Fruit fly (Drosophila melanogaster) whole organism, adult: ENCODE data around the gene to.
A peak's percentile ranks its signal among the peaks of the same experiment; 100 is the strongest.

ENCODE experiments used
- CG11617 ChIP-seq: fragments of 200-800 bp; sonication (Bioruptor generic); optimal IDR thresholded peaks from 2 replicates; lab custom pipeline; 2017; ENCODE audit warnings: mild to moderate bottlenecking, missing biosample characterization, missing genetic modification reagents, missing genetic modification characterization
- CG12768 ChIP-seq: fragments of 200-800 bp; sonication (Bioruptor generic); optimal IDR thresholded peaks from 2 replicates; lab custom pipeline; 2017; ENCODE audit warnings: missing biosample characterization, missing genetic modification characterization, mild to moderate bottlenecking, moderate library complexity, missing genetic modification reagents
- CG14711 ChIP-seq: fragments of 200-800 bp; sonication (Bioruptor generic); optimal IDR thresholded peaks from 2 replicates; lab custom pipeline; 2018; ENCODE audit warnings: missing biosample characterization, mild to moderate bottlenecking, missing genetic modification characterization, moderate library complexity
- CG1620 ChIP-seq: fragments of 200-800 bp; sonication (Bioruptor generic); optimal IDR thresholded peaks from 2 replicates; lab custom pipeline; 2016; ENCODE audit warnings: missing biosample characterization, missing genetic modification characterization
- CG33017 ChIP-seq: fragments of 200-800 bp; sonication (Bioruptor generic); optimal IDR thresholded peaks from 2 replicates; lab custom pipeline; 2018; ENCODE audit warnings: missing biosample characterization, mild to moderate bottlenecking, missing genetic modification characterization, moderate library complexity
- CG5204 ChIP-seq: fragments of 200-800 bp; sonication (Bioruptor generic); optimal IDR thresholded peaks from 2 replicates; lab custom pipeline; 2016; ENCODE audit warnings: missing biosample characterization, missing genetic modification characterization
- CG7045 ChIP-seq: fragments of 200-800 bp; sonication (Bioruptor generic); optimal IDR thresholded peaks from 2 replicates; lab custom pipeline; 2017; ENCODE audit warnings: missing biosample characterization, mild to moderate bottlenecking, missing genetic modification characterization
- CG7101 ChIP-seq: fragments of 200-800 bp; sonication (Bioruptor generic); optimal IDR thresholded peaks from 2 replicates; lab custom pipeline; 2018; ENCODE audit warnings: missing biosample characterization, mild to moderate bottlenecking, missing genetic modification characterization, moderate library complexity
- Clk ChIP-seq: fragments of 200-800 bp; sonication (Bioruptor generic); optimal IDR thresholded peaks from 2 replicates; lab custom pipeline; 2017; ENCODE audit warnings: missing biosample characterization, missing genetic modification characterization
- Crg-1 ChIP-seq: fragments of 200-800 bp; sonication (Bioruptor generic); optimal IDR thresholded peaks from 2 replicates; lab custom pipeline; 2016; ENCODE audit warnings: missing biosample characterization, missing genetic modification characterization
- Hr96 ChIP-seq: fragments of 200-800 bp; sonication (Bioruptor generic); optimal IDR thresholded peaks from 2 replicates; lab custom pipeline; 2016; ENCODE audit warnings: missing biosample characterization, missing genetic modification characterization
- Mnt ChIP-seq: fragments of 200-800 bp; sonication (Bioruptor generic); optimal IDR thresholded peaks from 2 replicates; lab custom pipeline; 2016; ENCODE audit warnings: missing biosample characterization, mild to moderate bottlenecking, missing genetic modification characterization
- bab1 ChIP-seq: fragments of 200-800 bp; sonication (Bioruptor generic); optimal IDR thresholded peaks from 3 replicates; lab custom pipeline; 2019; ENCODE audit warnings: missing biosample characterization, mild to moderate bottlenecking, missing genetic modification characterization, moderate library complexity
- cic ChIP-seq: fragments of 200-800 bp; sonication (Bioruptor generic); optimal IDR thresholded peaks from 2 replicates; lab custom pipeline; 2017; ENCODE audit warnings: missing biosample characterization, mild to moderate bottlenecking, missing genetic modification characterization, moderate library complexity
- cnc ChIP-seq, 2 experiments: fragments of >200 bp; optimal IDR thresholded peaks; 2 replicates each; lab custom pipeline; 2017
- kay ChIP-seq: fragments of 200-800 bp; sonication (Bioruptor generic); peaks from one replicate; lab custom pipeline; 2016; ENCODE audit warnings: missing biosample characterization, missing genetic modification characterization, borderline replicate concordance
- ovo ChIP-seq: fragments of 200-800 bp; sonication (Bioruptor generic); optimal IDR thresholded peaks from 2 replicates; lab custom pipeline; 2016; ENCODE audit warnings: missing biosample characterization, missing genetic modification characterization
- pad ChIP-seq: fragments of 200-800 bp; sonication (Bioruptor generic); optimal IDR thresholded peaks from 3 replicates; lab custom pipeline; 2017; ENCODE audit warnings: missing biosample characterization, missing genetic modification characterization, mild to moderate bottlenecking, moderate library complexity, missing genetic modification reagents
- tj ChIP-seq: fragments of 200-800 bp; sonication (Bioruptor generic); optimal IDR thresholded peaks from 3 replicates; lab custom pipeline; 2017; ENCODE audit warnings: missing biosample characterization, mild to moderate bottlenecking, missing genetic modification characterization, moderate library complexity
- toe ChIP-seq: fragments of 200-800 bp; sonication (Bioruptor generic); optimal IDR thresholded peaks from 2 replicates; lab custom pipeline; 2016; ENCODE audit warnings: missing biosample characterization, missing genetic modification characterization

Gene to

dm6 chr3R:25241507-25242070 is 1.6 kb downstream of the to start, which contains the start of gene CG11854:
TSS of gene CG11854 (plus strand) at chr3R:25242020.
- TF ChIP-seq CG11617 (GFP tag; lab: Kevin White, UChicago): no peak
- no peak for TF ChIP-seq CG1620 (GFP tag; lab: Kevin White, UChicago)
- TF ChIP-seq CG7045: no peak
- TF ChIP-seq kay (GFP tag; lab: Kevin White, UChicago): no peak
- no peak for TF ChIP-seq cnc (optimal IDR thresholded peaks at IDR 0.05; lab: Kevin White, UChicago)
- TF ChIP-seq CG5204 (GFP tag; lab: Kevin White, UChicago): no peak
- no peak for TF ChIP-seq Mnt (GFP tag; lab: Kevin White, UChicago)
- no peak for TF ChIP-seq ovo (GFP tag; lab: Kevin White, UChicago)
- no peak for TF ChIP-seq CG33017
- TF ChIP-seq tj (GFP tag; lab: Kevin White, UChicago): no peak
- TF ChIP-seq bab1: no peak
- TF ChIP-seq pad (GFP tag; lab: Kevin White, UChicago): no peak

DNA sequence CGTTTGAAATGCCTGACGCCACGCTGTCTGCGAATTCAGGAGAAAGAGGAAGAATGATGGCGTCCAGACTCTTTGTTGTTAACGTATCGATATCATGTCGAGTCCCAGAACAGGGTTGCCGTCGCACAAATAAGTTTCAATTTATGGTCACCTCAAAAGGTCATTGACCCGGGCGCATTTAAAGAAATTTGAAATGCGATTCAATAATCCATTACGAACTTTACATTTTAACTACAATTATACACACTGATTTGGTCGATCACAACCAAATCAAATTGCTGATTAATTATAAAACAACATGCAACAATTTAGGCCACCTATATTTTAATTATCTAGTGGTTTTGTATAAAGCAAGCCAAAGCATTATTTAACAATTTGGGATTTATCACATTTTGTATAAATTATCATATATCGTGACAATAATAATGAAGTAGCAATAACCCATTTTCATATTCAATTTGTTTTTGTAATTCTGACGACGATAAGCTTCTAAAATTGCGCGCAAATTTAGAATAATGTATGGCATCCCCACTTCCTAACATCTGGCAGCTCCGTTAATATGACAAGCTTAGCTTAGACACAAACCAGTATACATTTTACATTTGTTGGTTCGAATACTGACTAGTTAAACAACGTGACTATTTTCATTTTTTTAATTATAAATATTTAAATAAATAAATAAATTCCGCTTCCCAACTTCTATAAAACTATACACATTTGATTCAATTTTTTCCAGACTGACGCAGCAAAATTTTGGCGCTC is 5.3 kb downstream of the to start, which contains the start of gene bam:
Gene bam (minus strand): TSS at position 58 of the 762 bp plus-strand sequence.
- TF ChIP-seq CG14711 (tag; lab: Kevin White, UChicago): peak; percentile 67
- TF ChIP-seq bab1: peak; percentile 44
- peak; percentile 71 for TF ChIP-seq kay (GFP tag; lab: Kevin White, UChicago)
- TF ChIP-seq Mnt (GFP tag; lab: Kevin White, UChicago): peak; percentile 44
- TF ChIP-seq Crg-1 (GFP tag; lab: Kevin White, UChicago): peak; percentile 53
- no peak for TF ChIP-seq pad (GFP tag; lab: Kevin White, UChicago)

dm6 chr3R:25247379-25247869 is 7.4 kb downstream of the to start, which contains the start of the genes RpS27 and Nup37:
TSS of gene RpS27 (minus strand) at chr3R:25247514.
TSS of gene Nup37 (plus strand) at chr3R:25247658.
- TF ChIP-seq CG7045: peak; percentile 98
- peak; percentile 100 for TF ChIP-seq CG1620 (GFP tag; lab: Kevin White, UChicago)
- TF ChIP-seq toe: peak; percentile 98
- peak; percentile 99 for TF ChIP-seq CG7101 (tag; lab: Kevin White, UChicago)
- TF ChIP-seq CG12768 (GFP tag; lab: Kevin White, UChicago): peak; percentile 98
- peak; percentile 86 for TF ChIP-seq kay (GFP tag; lab: Kevin White, UChicago)
- TF ChIP-seq tj (GFP tag; lab: Kevin White, UChicago): peak; percentile 85
- peak; percentile 98 for TF ChIP-seq Mnt (GFP tag; lab: Kevin White, UChicago)
- peak; percentile 97 for TF ChIP-seq CG14711 (tag; lab: Kevin White, UChicago)
- peak; percentile 99 for TF ChIP-seq Hr96 (GFP tag; lab: Kevin White, UChicago)
- TF ChIP-seq CG5204 (GFP tag; lab: Kevin White, UChicago): peak; percentile 97
- peak; percentile 95 for TF ChIP-seq pad (GFP tag; lab: Kevin White, UChicago)
- peak; percentile 94 for TF ChIP-seq CG33017
- peak; percentile 100 for TF ChIP-seq Crg-1 (GFP tag; lab: Kevin White, UChicago)
- peak; percentile 96 for TF ChIP-seq bab1
- no peak for TF ChIP-seq cnc (optimal IDR thresholded peaks at IDR 0.05; lab: Kevin White, UChicago)
- peak; percentile 95 for TF ChIP-seq Clk (GFP tag; lab: Kevin White, UChicago)
- TF ChIP-seq cic (GFP tag; lab: Kevin White, UChicago): peak; percentile 93
- peak; percentile 99 for TF ChIP-seq CG11617 (GFP tag; lab: Kevin White, UChicago)
- peak; percentile 100 for TF ChIP-seq ovo (GFP tag; lab: Kevin White, UChicago)

dm6 chr3R:25249145-25250141 is 9.5 kb downstream of the to start, which contains the start of gene Nup358:
TSS of gene Nup358 (plus strand) at chr3R:25249348.
- TF ChIP-seq toe: no peak
- TF ChIP-seq CG12768 (GFP tag; lab: Kevin White, UChicago): no peak
- TF ChIP-seq CG5204 (GFP tag; lab: Kevin White, UChicago): no peak
- no peak for TF ChIP-seq kay (GFP tag; lab: Kevin White, UChicago)
- no peak for TF ChIP-seq pad (GFP tag; lab: Kevin White, UChicago)
- TF ChIP-seq Hr96 (GFP tag; lab: Kevin White, UChicago): no peak
- TF ChIP-seq CG1620 (GFP tag; lab: Kevin White, UChicago): peak; percentile 40
- no peak for TF ChIP-seq CG33017
- TF ChIP-seq CG7101 (tag; lab: Kevin White, UChicago): peak; percentile 28
- TF ChIP-seq cic (GFP tag; lab: Kevin White, UChicago): no peak
- TF ChIP-seq Clk (GFP tag; lab: Kevin White, UChicago): no peak
- peak; percentile 98 for TF ChIP-seq tj (GFP tag; lab: Kevin White, UChicago)
- TF ChIP-seq Crg-1 (GFP tag; lab: Kevin White, UChicago): no peak
- TF ChIP-seq CG7045: no peak
- TF ChIP-seq CG11617 (GFP tag; lab: Kevin White, UChicago): peak; percentile 30
- TF ChIP-seq cnc (optimal IDR thresholded peaks at IDR 0.05; lab: Kevin White, UChicago): peak; percentile 20 to 70
- TF ChIP-seq ovo (GFP tag; lab: Kevin White, UChicago): peak; percentile 4
- TF ChIP-seq CG14711 (tag; lab: Kevin White, UChicago): no peak
- TF ChIP-seq Mnt (GFP tag; lab: Kevin White, UChicago): peak; percentile 49
- TF ChIP-seq bab1: peak; percentile 43
